Worm (Caenorhabditis elegans): Measurements from ENCODE around the gene tbx-41.

- TF ChIP-seq nhr-12 (tag; optimal IDR thresholded peaks at IDR 0.05): no peak
- no peak for TF ChIP-seq snpc-4 (tag; optimal IDR thresholded peaks at IDR 0.05)
- no peak for TF ChIP-seq unc-62 (GFP tag; optimal IDR thresholded peaks at IDR 0.05)
- TF ChIP-seq lin-39 (tag; optimal IDR thresholded peaks at IDR 0.05): no peak
- TF ChIP-seq ztf-11 (tag; optimal IDR thresholded peaks at IDR 0.05): no peak
- no peak for TF ChIP-seq lin-15B (tag; optimal IDR thresholded peaks at IDR 0.05)
- no peak for TF ChIP-seq elt-3 (tag; optimal IDR thresholded peaks at IDR 0.05)
These were observed 5.9 kb downstream of the tbx-41 start for ce11 chrX:1870991-1871390.

Data from whole organism, L3 larva.